Fruit fly (Drosophila melanogaster): Measurements from ENCODE around the gene CG18547.

CG18547 gene

DNA sequence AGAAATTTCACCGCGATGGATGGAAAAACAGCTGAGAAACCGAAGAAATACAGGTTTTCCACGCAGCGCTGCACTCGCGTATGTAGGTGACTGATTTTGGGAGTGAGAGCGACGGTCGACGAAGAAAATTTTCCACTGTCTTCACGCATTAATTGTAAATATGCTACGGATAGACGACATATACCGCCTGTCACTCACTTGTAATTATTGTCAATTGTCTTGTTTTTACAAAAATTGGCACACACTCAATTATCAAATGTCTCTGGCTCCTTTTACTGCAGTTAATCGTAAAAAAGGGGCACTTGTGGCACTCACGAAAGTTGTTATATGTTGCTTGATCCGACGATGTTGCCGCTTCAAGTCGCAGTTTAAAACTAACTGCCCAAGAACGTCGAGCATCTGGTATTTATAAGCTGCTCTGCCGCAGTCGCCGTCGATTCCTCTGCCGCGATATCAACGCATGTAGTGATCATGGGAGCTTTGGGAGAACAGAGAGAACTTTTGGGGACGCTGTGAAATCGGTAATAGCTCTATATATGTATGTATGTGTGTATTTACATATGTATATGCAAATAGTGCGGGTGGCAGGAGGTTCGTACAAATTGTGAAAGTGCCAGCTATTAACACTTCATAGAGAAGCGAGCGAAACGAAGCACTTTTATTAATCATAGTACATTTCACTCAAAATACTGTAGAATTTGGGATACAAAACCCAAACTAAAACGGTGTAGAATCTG lies 12.9 kb upstream of the CG18547 start, which contains the start of gene mfas:
TSS of gene mfas (minus strand) at position 382 of the 737 bp plus-strand sequence.
- TF ChIP-seq GATAd (GFP tag; optimal IDR thresholded peaks at IDR 0.05), result no peak
- TF ChIP-seq fru (GFP tag; optimal IDR thresholded peaks at IDR 0.05), result peak; percentile 58
- peak; percentile 18 for TF ChIP-seq tai (GFP tag; optimal IDR thresholded peaks at IDR 0.05)
- TF ChIP-seq rgr (GFP tag; optimal IDR thresholded peaks at IDR 0.05), result peak; percentile 22
- TF ChIP-seq h (GFP tag; optimal IDR thresholded peaks at IDR 0.05), result peak; percentile 4
- peak; percentile 49 for TF ChIP-seq Hr83 (GFP tag; optimal IDR thresholded peaks at IDR 0.05; ENCODE audit: poor library complexity, severe bottlenecking)
- no peak for TF ChIP-seq Hr78 (GFP tag; optimal IDR thresholded peaks at IDR 0.05)
- peak; percentile 6 for TF ChIP-seq br (GFP tag; optimal IDR thresholded peaks at IDR 0.05)
- peak; percentile 14 for TF ChIP-seq Jra (GFP tag; optimal IDR thresholded peaks at IDR 0.05)

- TF ChIP-seq Rel (GFP tag; optimal IDR thresholded peaks at IDR 0.05) (no peak), Rel (tag; optimal IDR thresholded peaks at IDR 0.05) (peak; percentile 59), Hr78 (GFP tag; optimal IDR thresholded peaks at IDR 0.05) (no peak)
These were observed 11.5 kb upstream of the CG18547 start for dm6 chr3R:11991538-11992164.

dm6 chr3R:11989996-11990395 lies 9.8 kb upstream of the CG18547 start:
- no peak for TF ChIP-seq CG9705 (GFP tag; optimal IDR thresholded peaks at IDR 0.05)
- no peak for TF ChIP-seq Dfd (GFP tag; optimal IDR thresholded peaks at IDR 0.05)
- TF ChIP-seq CG32264 (GFP tag; optimal IDR thresholded peaks at IDR 0.05), result no peak
- TF ChIP-seq dl (GFP tag; optimal IDR thresholded peaks at IDR 0.05; ENCODE audit: insufficient read depth in 1 of 2, partially characterized antibody in 2 of 2), result no peak
- TF ChIP-seq OdsH (GFP tag; optimal IDR thresholded peaks at IDR 0.05), result no peak
- no peak for TF ChIP-seq Dif (GFP tag; optimal IDR thresholded peaks at IDR 0.05; ENCODE audit: partially characterized antibody)
- TF ChIP-seq Hr78 (GFP tag; optimal IDR thresholded peaks at IDR 0.05), result no peak
- TF ChIP-seq N (GFP tag; optimal IDR thresholded peaks at IDR 0.05), result no peak

DNA sequence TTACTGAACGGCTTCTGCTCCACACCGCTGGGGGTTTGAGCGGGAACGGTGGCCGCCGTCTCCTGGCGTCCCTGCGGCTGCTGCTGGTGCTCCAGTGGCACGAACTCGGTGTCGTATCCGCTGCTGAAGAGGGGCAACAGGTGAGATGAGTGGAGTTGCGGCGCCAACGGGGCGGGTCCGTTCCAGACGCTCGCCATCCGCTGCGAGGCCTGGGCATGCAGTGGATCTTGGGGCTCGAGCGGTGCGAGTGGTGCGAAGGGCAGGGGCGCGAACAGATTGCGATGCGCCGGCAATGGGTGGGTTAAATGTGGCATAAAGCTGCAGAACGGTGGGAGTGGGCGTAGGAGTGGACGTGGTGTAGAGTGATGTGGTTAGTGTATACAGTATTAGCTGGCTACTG lies 9.0 kb upstream of the CG18547 start:
- no peak for TF ChIP-seq Mio (GFP tag; optimal IDR thresholded peaks at IDR 0.05)
- TF ChIP-seq Myc (optimal IDR thresholded peaks at IDR 0.05), result no peak
- TF ChIP-seq Dfd (GFP tag; optimal IDR thresholded peaks at IDR 0.05), result no peak
- no peak for TF ChIP-seq Vsx2 (GFP tag; optimal IDR thresholded peaks at IDR 0.05; ENCODE audit: partially characterized antibody)
- TF ChIP-seq N (GFP tag; optimal IDR thresholded peaks at IDR 0.05), result no peak
- no peak for TF ChIP-seq tai (GFP tag; optimal IDR thresholded peaks at IDR 0.05)
- no peak for TF ChIP-seq Sp1 (GFP tag; optimal IDR thresholded peaks at IDR 0.05)
- TF ChIP-seq OdsH (GFP tag; optimal IDR thresholded peaks at IDR 0.05), result no peak
- no peak for TF ChIP-seq brk (GFP tag; optimal IDR thresholded peaks at IDR 0.05)

dm6 chr3R:11984862-11985261 lies 4.7 kb upstream of the CG18547 start:
- no peak for TF ChIP-seq Mio (GFP tag; optimal IDR thresholded peaks at IDR 0.05)
- TF ChIP-seq Dif (GFP tag; optimal IDR thresholded peaks at IDR 0.05; ENCODE audit: partially characterized antibody), result peak; percentile 48

dm6 chr3R:11984441-11984840 lies 4.3 kb upstream of the CG18547 start, which contains the start of gene CG3397:
CG3397 (minus strand) TSS chr3R:11984541.
- TF ChIP-seq GATAd (GFP tag; optimal IDR thresholded peaks at IDR 0.05) (no peak), sage (GFP tag; optimal IDR thresholded peaks at IDR 0.05) (peak; percentile 16)

DNA sequence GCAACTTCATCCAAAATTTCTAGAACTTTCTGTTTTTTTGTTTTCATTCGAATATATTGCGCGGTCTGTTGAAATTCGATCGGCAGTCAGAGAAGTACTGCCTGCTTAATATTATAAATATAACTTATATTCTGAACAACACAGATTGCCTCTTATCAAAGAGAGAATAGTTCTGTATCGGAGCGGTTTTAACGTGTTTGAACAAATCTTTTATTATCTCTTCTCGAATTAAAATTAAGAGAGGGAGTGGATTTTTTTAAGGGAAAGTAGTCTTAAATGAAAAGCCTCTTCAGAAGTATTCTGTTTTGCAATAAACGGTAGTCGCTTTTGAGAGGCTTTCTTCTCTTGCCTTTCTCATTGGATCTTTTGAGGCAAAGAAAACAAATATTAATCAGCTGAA lies 2.4 kb upstream of the CG18547 start:
- no peak for TF ChIP-seq Dfd (GFP tag; optimal IDR thresholded peaks at IDR 0.05)
- TF ChIP-seq Hr78 (GFP tag; optimal IDR thresholded peaks at IDR 0.05), result no peak
- TF ChIP-seq CrebA (GFP tag; optimal IDR thresholded peaks at IDR 0.05; ENCODE audit: borderline replicate concordance), result peak; percentile 21

Measured in whole organism, wandering third instar larva.